Fruit fly (Drosophila melanogaster) whole organism, embryonic: ENCODE data around the gene CG17572.

Experiments
- Ada2b ChIP-seq: fragments of 200-800 bp; sonication (Bioruptor generic); IDR thresholded peaks from 2 replicates; pipeline ENCODE4 v1.3.6; 2022; ENCODE audit warnings: missing biosample characterization, missing genetic modification characterization
- CG10267 ChIP-seq: fragments of 200-800 bp; sonication (Bioruptor generic); optimal IDR thresholded peaks from 2 replicates; lab custom pipeline; 2018; ENCODE audit warnings: missing biosample characterization, mild to moderate bottlenecking, missing genetic modification characterization, moderate library complexity
- CG10543 ChIP-seq: fragments of 200-800 bp; sonication (Bioruptor generic); optimal IDR thresholded peaks from 3 replicates; lab custom pipeline; 2017; ENCODE audit warnings: missing biosample characterization, mild to moderate bottlenecking, missing genetic modification characterization, moderate library complexity
- CG10565 ChIP-seq: fragments of 200-800 bp; sonication (Bioruptor generic); optimal IDR thresholded peaks from 3 replicates; lab custom pipeline; 2016; ENCODE audit warnings: missing biosample characterization, mild to moderate bottlenecking, missing genetic modification characterization
- CG11093 ChIP-seq: fragments of 200-800 bp; sonication (Bioruptor generic); IDR thresholded peaks from 3 replicates; pipeline ENCODE4 v1.3.6; 2022; ENCODE audit warnings: missing biosample characterization, missing genetic modification characterization
- CG11247 ChIP-seq: fragments of 200-800 bp; sonication (Bioruptor generic); IDR thresholded peaks from 2 replicates; pipeline ENCODE4 v1.3.6; 2022; ENCODE audit warnings: missing biosample characterization, missing genetic modification characterization
- CG12104 ChIP-seq: fragments of 200-800 bp; sonication (Bioruptor generic); optimal IDR thresholded peaks from 3 replicates; lab custom pipeline; 2016; ENCODE audit warnings: missing biosample characterization, missing genetic modification characterization
- CG12659 ChIP-seq: fragments of 200-800 bp; sonication (Bioruptor generic); optimal IDR thresholded peaks from 3 replicates; lab custom pipeline; 2017; ENCODE audit warnings: mild to moderate bottlenecking, missing biosample characterization, missing genetic modification reagents, missing genetic modification characterization
- CG15601 ChIP-seq: fragments of 200-800 bp; sonication (Bioruptor generic); optimal IDR thresholded peaks from 3 replicates; lab custom pipeline; 2019; ENCODE audit warnings: missing biosample characterization, mild to moderate bottlenecking, missing genetic modification characterization, moderate library complexity
- CG16815 ChIP-seq: fragments of 200-800 bp; sonication (Bioruptor generic); optimal IDR thresholded peaks from 3 replicates; lab custom pipeline; 2017; ENCODE audit warnings: missing biosample characterization, mild to moderate bottlenecking, missing genetic modification characterization
- CG17186 ChIP-seq: fragments of 200-800 bp; sonication (Bioruptor generic); optimal IDR thresholded peaks from 3 replicates; lab custom pipeline; 2017; ENCODE audit warnings: missing biosample characterization, missing genetic modification reagents, missing genetic modification characterization
- CG18011 ChIP-seq: fragments of 200-800 bp; sonication (Bioruptor generic); optimal IDR thresholded peaks from 2 replicates; lab custom pipeline; 2017; ENCODE audit warnings: missing biosample characterization, missing genetic modification characterization, mild to moderate bottlenecking, moderate library complexity, missing genotype
- CG2199 ChIP-seq: fragments of 200-800 bp; sonication (Bioruptor generic); IDR thresholded peaks from 3 replicates; pipeline ENCODE4 v1.3.6; 2022; ENCODE audit warnings: missing biosample characterization, missing genetic modification characterization
- CG30403 ChIP-seq: fragments of 200-800 bp; sonication (Bioruptor generic); optimal IDR thresholded peaks from 3 replicates; lab custom pipeline; 2016; ENCODE audit warnings: missing biosample characterization, missing genetic modification characterization
- CG31388 ChIP-seq: fragments of 200-800 bp; sonication (Bioruptor generic); optimal IDR thresholded peaks from 2 replicates; lab custom pipeline; 2016; ENCODE audit warnings: missing biosample characterization, missing genetic modification characterization
- CG32767 ChIP-seq: fragments of 200-800 bp; sonication (Bioruptor generic); IDR thresholded peaks from 2 replicates; pipeline ENCODE4 v1.3.6; 2022; ENCODE audit warnings: missing biosample characterization, missing genetic modification characterization
- CG6175 ChIP-seq: fragments of 200-800 bp; sonication (Bioruptor generic); IDR thresholded peaks from 3 replicates; pipeline ENCODE4 v1.3.6; 2022; ENCODE audit warnings: missing biosample characterization, missing genetic modification characterization
- CG7271 ChIP-seq: fragments of 200-800 bp; sonication (Bioruptor generic); optimal IDR thresholded peaks from 2 replicates; lab custom pipeline; 2018; ENCODE audit warnings: missing biosample characterization, mild to moderate bottlenecking, missing genetic modification characterization, moderate library complexity
- E2f2 ChIP-seq: fragments of 200-800 bp; sonication (Bioruptor generic); IDR thresholded peaks from 2 replicates; pipeline ENCODE4 v1.3.6; 2022; ENCODE audit warnings: missing biosample characterization, missing genetic modification characterization
- HHEX ChIP-seq: fragments of 200-800 bp; sonication (Bioruptor generic); optimal IDR thresholded peaks from 3 replicates; lab custom pipeline; 2017; ENCODE audit warnings: missing biosample characterization, mild to moderate bottlenecking, missing genetic modification characterization, missing genetic modification reagents
- HLH4C ChIP-seq: fragments of 200-800 bp; sonication (Bioruptor generic); IDR thresholded peaks from 3 replicates; pipeline ENCODE4 v1.3.6; 2022; ENCODE audit warnings: missing biosample characterization, missing genetic modification characterization; ENCODE audit not compliant: partially characterized antibody
- Hr39 ChIP-seq: fragments of >200 bp; optimal IDR thresholded peaks from 2 replicates; lab custom pipeline; 2017
- MBD-R2 ChIP-seq: fragments of 200-800 bp; sonication (Bioruptor generic); IDR thresholded peaks from 2 replicates; pipeline ENCODE4 v1.3.6; 2022; ENCODE audit warnings: missing biosample characterization, missing genetic modification characterization
- NC2α ChIP-seq: fragments of 200-800 bp; sonication (Bioruptor generic); optimal IDR thresholded peaks from 2 replicates; lab custom pipeline; 2016; ENCODE audit warnings: missing biosample characterization, missing genetic modification characterization
- NK7.1 ChIP-seq: fragments of 200-800 bp; sonication (Bioruptor generic); optimal IDR thresholded peaks from 3 replicates; lab custom pipeline; 2016; ENCODE audit warnings: missing biosample characterization, missing genetic modification characterization
- Rfx ChIP-seq: fragments of 200-800 bp; sonication (Bioruptor generic); IDR thresholded peaks from 2 replicates; pipeline ENCODE4 v1.3.6; 2022; ENCODE audit warnings: missing biosample characterization, missing genetic modification characterization
- amos ChIP-seq: fragments of 200-800 bp; sonication (Bioruptor generic); IDR thresholded peaks from 2 replicates; pipeline ENCODE4 v1.3.6; 2022; ENCODE audit warnings: missing biosample characterization, missing genetic modification characterization; ENCODE audit not compliant: partially characterized antibody
- ap ChIP-seq: fragments of 200-800 bp; sonication (Bioruptor generic); IDR thresholded peaks from 2 replicates; pipeline ENCODE4 v1.3.6; 2022; ENCODE audit warnings: missing biosample characterization, missing genetic modification characterization
- br ChIP-seq: fragments of >200 bp; optimal IDR thresholded peaks from 2 replicates; lab custom pipeline; 2017
- cg ChIP-seq: fragments of 200-800 bp; sonication (Bioruptor generic); optimal IDR thresholded peaks from 3 replicates; lab custom pipeline; 2019; ENCODE audit warnings: missing biosample characterization, mild to moderate bottlenecking, missing genetic modification characterization, moderate library complexity
- ewg ChIP-seq: fragments of 200-800 bp; sonication (Bioruptor generic); optimal IDR thresholded peaks from 3 replicates; lab custom pipeline; 2017; ENCODE audit warnings: mild to moderate bottlenecking, missing biosample characterization, missing genetic modification reagents, missing genetic modification characterization
- gfzf ChIP-seq: fragments of 200-800 bp; sonication (Bioruptor generic); optimal IDR thresholded peaks from 2 replicates; lab custom pipeline; 2016; ENCODE audit warnings: missing biosample characterization, mild to moderate bottlenecking, missing genetic modification characterization, moderate library complexity
- hbn ChIP-seq: fragments of 200-800 bp; sonication (Bioruptor generic); IDR thresholded peaks from 2 replicates; pipeline ENCODE4 v1.3.6; 2022; ENCODE audit warnings: missing biosample characterization, missing genetic modification characterization; ENCODE audit not compliant: partially characterized antibody
- jigr1 ChIP-seq: fragments of 200-800 bp; sonication (Bioruptor generic); IDR thresholded peaks from 3 replicates; pipeline ENCODE4 v1.3.6; 2022; ENCODE audit warnings: missing biosample characterization, missing genetic modification characterization
- jing ChIP-seq: fragments of 200-800 bp; sonication (Bioruptor generic); optimal IDR thresholded peaks from 2 replicates; lab custom pipeline; 2018; ENCODE audit warnings: missing biosample characterization, mild to moderate bottlenecking, missing genetic modification characterization
- lilli ChIP-seq: fragments of 200-800 bp; sonication (Bioruptor generic); optimal IDR thresholded peaks from 3 replicates; lab custom pipeline; 2016; ENCODE audit warnings: missing biosample characterization, missing genetic modification characterization
- ro ChIP-seq: fragments of 200-800 bp; sonication (Bioruptor generic); IDR thresholded peaks from 2 replicates; pipeline ENCODE4 v1.3.6; 2022; ENCODE audit warnings: missing biosample characterization, missing genetic modification characterization
- seq ChIP-seq: fragments of 200-800 bp; sonication (Bioruptor generic); IDR thresholded peaks from 2 replicates; pipeline ENCODE4 v1.3.6; 2022; ENCODE audit warnings: missing biosample characterization, missing genetic modification characterization
- stc ChIP-seq: fragments of 200-800 bp; sonication (Bioruptor generic); IDR thresholded peaks from 2 replicates; pipeline ENCODE4 v1.3.6; 2022; ENCODE audit warnings: missing biosample characterization, missing genetic modification characterization
- tna ChIP-seq: fragments of 200-800 bp; sonication (Bioruptor generic); IDR thresholded peaks from 2 replicates; pipeline ENCODE4 v1.3.6; 2022; ENCODE audit warnings: missing biosample characterization, missing genetic modification characterization; ENCODE audit not compliant: partially characterized antibody
- trem ChIP-seq: fragments of 200-800 bp; optimal IDR thresholded peaks from 3 replicates; lab custom pipeline; 2019; ENCODE audit warnings: missing biosample characterization, mild to moderate bottlenecking, missing genetic modification characterization, moderate library complexity
- vnd ChIP-seq: fragments of 200-800 bp; sonication (Bioruptor generic); IDR thresholded peaks from 3 replicates; pipeline ENCODE4 v1.3.6; 2022; ENCODE audit warnings: missing biosample characterization, missing genetic modification characterization; ENCODE audit not compliant: partially characterized antibody
- wor ChIP-seq: fragments of 200-800 bp; sonication (Bioruptor generic); IDR thresholded peaks from 2 replicates; pipeline ENCODE4 v1.3.6; 2022; ENCODE audit warnings: missing biosample characterization, missing genetic modification characterization

Gene CG17572

DNA sequence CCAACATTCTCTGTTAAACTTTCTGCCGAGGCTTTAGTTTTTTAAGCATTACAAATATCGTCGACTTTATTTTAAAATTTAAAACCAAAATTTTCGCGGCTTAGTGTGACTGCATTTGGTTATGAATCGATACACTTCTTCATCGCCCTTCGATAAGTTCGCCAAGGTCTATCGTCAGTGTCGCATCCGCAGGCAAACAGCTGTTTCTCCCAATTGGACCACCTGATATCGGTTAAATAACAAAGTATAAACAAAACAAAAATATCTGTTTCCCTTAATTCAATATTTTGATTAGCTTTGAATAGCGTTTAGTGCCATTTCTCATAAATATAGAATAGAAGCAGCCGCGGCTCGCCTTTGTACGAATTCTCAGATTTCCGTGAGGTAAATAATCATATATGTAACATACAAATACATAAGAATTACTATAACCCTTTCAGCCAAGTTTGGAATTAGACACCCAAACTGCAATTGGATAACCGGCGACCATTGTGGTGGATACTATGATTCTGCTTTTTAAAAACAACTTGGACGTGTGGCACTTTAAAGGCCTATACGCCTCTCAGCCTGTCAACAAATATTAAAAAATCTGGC lies 40.3 kb upstream of the CG17572 start, which contains the start of gene CG10561 (continued):
- no peak for TF ChIP-seq wor
- no peak for TF ChIP-seq CG7271 (tag; lab: Kevin White, UChicago)
- no peak for TF ChIP-seq cg (GFP tag; lab: Kevin White, UChicago)
- TF ChIP-seq ro (GFP tag; lab: Robert Waterston, UW) = no peak
- TF ChIP-seq jing (GFP tag; lab: Kevin White, UChicago) = no peak
- peak; percentile 77 for TF ChIP-seq MBD-R2 (GFP tag; lab: Robert Waterston, UW)
- no peak for TF ChIP-seq ap (GFP tag; lab: Robert Waterston, UW)
- TF ChIP-seq CG32767 (GFP tag; lab: Robert Waterston, UW) = no peak
- no peak for TF ChIP-seq CG17186
- TF ChIP-seq CG31388 (GFP tag; lab: Kevin White, UChicago) = no peak
- no peak for TF ChIP-seq lilli (GFP tag; lab: Kevin White, UChicago)
- TF ChIP-seq br (lab: Kevin White, UChicago) = no peak
- TF ChIP-seq Rfx (GFP tag; lab: Robert Waterston, UW) = no peak
- no peak for TF ChIP-seq CG30403 (GFP tag; lab: Kevin White, UChicago)
- peak; percentile 16 for TF ChIP-seq CG12659
- TF ChIP-seq HLH4C (GFP tag; lab: Robert Waterston, UW) = peak; percentile 75
- no peak for TF ChIP-seq CG18011 (GFP tag; lab: Kevin White, UChicago)
- TF ChIP-seq CG10543 (GFP tag; lab: Kevin White, UChicago) = no peak
- no peak for TF ChIP-seq CG6175 (GFP tag; lab: Robert Waterston, UW)
- no peak for TF ChIP-seq ewg
- TF ChIP-seq E2f2 (GFP tag; lab: Robert Waterston, UW) = peak; percentile 97
- no peak for TF ChIP-seq CG10565
- TF ChIP-seq amos = peak; percentile 62; the same call in 1 of the 2 replicates
- TF ChIP-seq CG15601 = no peak
- no peak for TF ChIP-seq CG12104 (GFP tag; lab: Kevin White, UChicago)
- TF ChIP-seq trem (tag; lab: Kevin White, UChicago) = peak; percentile 41
- no peak for TF ChIP-seq CG2199 (GFP tag; lab: Robert Waterston, UW)
- no peak for TF ChIP-seq CG11093 (GFP tag; lab: Robert Waterston, UW)
- TF ChIP-seq jigr1 = no peak
- peak; percentile 78 for TF ChIP-seq hbn (GFP tag; lab: Robert Waterston, UW)
- peak; percentile 15 for TF ChIP-seq CG10267 (tag; lab: Kevin White, UChicago)
- TF ChIP-seq NC2α (GFP tag; lab: Kevin White, UChicago) = no peak
- TF ChIP-seq Hr39 (lab: Kevin White, UChicago) = no peak
- peak; percentile 51 for TF ChIP-seq gfzf (GFP tag; lab: Kevin White, UChicago)
- TF ChIP-seq stc (GFP tag; lab: Robert Waterston, UW) = no peak
- TF ChIP-seq CG11247 (GFP tag; lab: Robert Waterston, UW) = no peak
- no peak for TF ChIP-seq HHEX (GFP tag; lab: Kevin White, UChicago)
- TF ChIP-seq Ada2b (GFP tag; lab: Robert Waterston, UW) = no peak
- TF ChIP-seq seq (GFP tag; lab: Robert Waterston, UW) = no peak
- peak; percentile 48; the same call in 2 of the 3 replicates for TF ChIP-seq vnd (GFP tag; lab: Robert Waterston, UW)
- peak; percentile 54; the same call in 1 of the 2 replicates for TF ChIP-seq tna (GFP tag; lab: Robert Waterston, UW)
- TF ChIP-seq NK7.1 (GFP tag; lab: Kevin White, UChicago) = no peak
- no peak for TF ChIP-seq CG16815 (GFP tag; lab: Kevin White, UChicago)
- TF ChIP-seq, all 482 proteins: peak for 62
